Fruit fly (Drosophila melanogaster): ENCODE measurements around the gene yellow-e.
A peak's percentile ranks its signal among the peaks of the same experiment; 100 is the strongest.

yellow-e gene

DNA sequence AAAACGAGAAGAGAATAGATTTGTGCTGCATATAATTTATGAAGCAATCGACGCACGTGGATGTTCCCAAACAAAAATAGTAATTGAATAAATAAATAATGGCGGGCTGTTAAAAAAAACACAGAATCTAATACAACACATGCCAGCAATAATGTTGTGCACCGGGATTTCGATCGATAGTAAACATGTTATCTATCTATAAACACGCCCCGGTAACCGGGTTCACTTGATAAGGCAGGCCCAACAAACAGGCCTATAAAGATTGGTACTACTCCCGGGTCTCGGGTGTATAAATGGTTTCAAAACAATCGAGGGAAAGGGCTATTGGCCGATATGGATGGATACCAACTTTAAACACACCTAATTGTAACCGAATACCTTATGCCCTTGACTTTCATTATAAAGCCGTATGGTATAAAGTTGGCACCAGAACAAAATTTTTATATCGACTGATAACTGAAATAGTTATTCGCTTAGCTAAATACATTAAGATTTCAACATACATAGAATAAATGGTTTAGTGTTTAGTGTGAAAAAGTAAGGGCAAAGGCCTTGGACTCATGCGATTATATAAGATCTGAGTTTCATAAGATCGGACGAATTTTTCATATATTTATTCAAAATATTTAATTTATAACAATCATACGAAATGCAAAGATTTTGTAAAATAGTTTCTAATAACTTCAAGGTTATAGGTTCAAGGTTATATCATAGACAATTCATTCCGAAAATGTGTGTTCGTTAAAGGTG, 49.2 kb downstream of the yellow-e start:
- TF ChIP-seq salr (GFP tag; optimal IDR thresholded peaks at IDR 0.05) (no peak), Eip78C (GFP tag) (peak; percentile 48), pdm3 (GFP tag; optimal IDR thresholded peaks at IDR 0.05) (no peak), Sox14 (GFP tag; optimal IDR thresholded peaks at IDR 0.05) (no peak), Eip75B (GFP tag; optimal IDR thresholded peaks at IDR 0.05) (no peak), Hr38 (GFP tag; optimal IDR thresholded peaks at IDR 0.05) (no peak), lz (GFP tag; optimal IDR thresholded peaks at IDR 0.05) (no peak), fkh (GFP tag; optimal IDR thresholded peaks at IDR 0.05) (peak; percentile 68), Hr39 (GFP tag; optimal IDR thresholded peaks at IDR 0.05) (no peak), CG34406 (GFP tag; optimal IDR thresholded peaks at IDR 0.05) (peak; percentile 23), Smox (GFP tag; optimal IDR thresholded peaks at IDR 0.05) (no peak), Met (GFP tag; optimal IDR thresholded peaks at IDR 0.05) (no peak), Hr4 (GFP tag; optimal IDR thresholded peaks at IDR 0.05) (peak; percentile 2), CG9139 (GFP tag; optimal IDR thresholded peaks at IDR 0.05) (no peak), CG6792 (GFP tag; optimal IDR thresholded peaks at IDR 0.05) (no peak), Sox15 (GFP tag; optimal IDR thresholded peaks at IDR 0.05) (no peak), cyc (GFP tag; optimal IDR thresholded peaks at IDR 0.05) (no peak), CG10631 (GFP tag; optimal IDR thresholded peaks at IDR 0.05) (no peak), Eip93F (GFP tag; optimal IDR thresholded peaks at IDR 0.05) (no peak), spab (GFP tag; optimal IDR thresholded peaks at IDR 0.05) (no peak), CG8119 (GFP tag; IDR thresholded peaks at IDR 0.05) (no peak), eg (GFP tag; IDR thresholded peaks at IDR 0.05) (no peak), topi (GFP tag; optimal IDR thresholded peaks at IDR 0.05) (peak; percentile 20), svp (GFP tag) (no peak), CG31627 (GFP tag; optimal IDR thresholded peaks at IDR 0.05) (no peak), CG32006 (GFP tag; optimal IDR thresholded peaks at IDR 0.05) (peak; percentile 51), CG6163 (GFP tag; IDR thresholded peaks at IDR 0.05) (no peak), CG7368 (GFP tag; optimal IDR thresholded peaks at IDR 0.05) (no peak), Gug (GFP tag; IDR thresholded peaks at IDR 0.05) (no peak), CG1621 (tag; optimal IDR thresholded peaks at IDR 0.05) (no peak), CG16779 (tag; optimal IDR thresholded peaks at IDR 0.05) (no peak), achi (GFP tag; optimal IDR thresholded peaks at IDR 0.05) (no peak), CG11762 (GFP tag; optimal IDR thresholded peaks at IDR 0.05; ENCODE audit: insufficient read depth) (no peak), CG4318 (GFP tag; optimal IDR thresholded peaks at IDR 0.05) (no peak), dac (GFP tag; optimal IDR thresholded peaks at IDR 0.05) (no peak), CG6808 (GFP tag; optimal IDR thresholded peaks at IDR 0.05) (no peak), CG11294 (GFP tag; IDR thresholded peaks at IDR 0.05) (no peak), Lpt (GFP tag; optimal IDR thresholded peaks at IDR 0.05) (no peak), fd85E (GFP tag; optimal IDR thresholded peaks at IDR 0.05) (no peak), net (GFP tag; optimal IDR thresholded peaks at IDR 0.05) (no peak), CG10669 (GFP tag; optimal IDR thresholded peaks at IDR 0.05) (no peak), CG11902 (GFP tag; optimal IDR thresholded peaks at IDR 0.05) (no peak), vri (GFP tag; optimal IDR thresholded peaks at IDR 0.05) (peak; percentile 45), Blimp-1 (GFP tag; optimal IDR thresholded peaks at IDR 0.05) (no peak), dsx (GFP tag; optimal IDR thresholded peaks at IDR 0.05; ENCODE audit: poor library complexity, severe bottlenecking) (no peak), CG8319 (GFP tag; optimal IDR thresholded peaks at IDR 0.05) (no peak), ss (GFP tag; optimal IDR thresholded peaks at IDR 0.05) (no peak), CG8632 (GFP tag; optimal IDR thresholded peaks at IDR 0.05) (peak; percentile 6), CG3919 (GFP tag; optimal IDR thresholded peaks at IDR 0.05) (no peak), Ets96B (tag; optimal IDR thresholded peaks at IDR 0.05) (no peak), esn (GFP tag; optimal IDR thresholded peaks at IDR 0.05) (peak; percentile 7), Sox102F (GFP tag; optimal IDR thresholded peaks at IDR 0.05) (no peak)

All from whole organism, prepupa.